Worm (Caenorhabditis elegans) whole organism, L2 larva: ENCODE measurements around the gene cra-1.

ENCODE experiments used
- C34F6.9 ChIP-seq: fragments of 150-350 bp; optimal IDR thresholded peaks from 2 replicates; lab custom pipeline; 2014; ENCODE audit warnings: missing biosample characterization, missing genetic modification characterization
- F13H6.1 ChIP-seq: sonication (generic microtip); optimal IDR thresholded peaks from 2 replicates; lab custom pipeline; 2016; ENCODE audit warnings: missing genetic modification characterization, missing compliant biosample characterization
- R02D3.7 ChIP-seq: fragments of 150-350 bp; optimal IDR thresholded peaks from 2 replicates; lab custom pipeline; 2014; ENCODE audit warnings: missing biosample characterization, missing genetic modification characterization
- Y55F3AM.14 ChIP-seq: fragments of 200-800 bp; sonication (Bioruptor generic); optimal IDR thresholded peaks from 2 replicates; lab custom pipeline; 2018; ENCODE audit warnings: mild to moderate bottlenecking, missing genetic modification characterization, missing compliant biosample characterization
- ZK546.5 ChIP-seq: sonication (generic microtip); optimal IDR thresholded peaks from 2 replicates; lab custom pipeline; 2017; ENCODE audit warnings: missing biosample characterization, missing genetic modification characterization
- alr-1 ChIP-seq: fragments of 150-350 bp; optimal IDR thresholded peaks from 2 replicates; lab custom pipeline; 2014; ENCODE audit warnings: missing biosample characterization, missing genetic modification characterization
- aly-2 ChIP-seq: fragments of 150-350 bp; optimal IDR thresholded peaks from 2 replicates; lab custom pipeline; 2014; ENCODE audit warnings: missing biosample characterization, missing genetic modification characterization
- ama-1 ChIP-seq: fragments of 150-350 bp; optimal IDR thresholded peaks from 2 replicates; lab custom pipeline; 2018; ENCODE audit warnings: inconsistent platforms
- blmp-1 ChIP-seq: sonication (generic microtip); optimal IDR thresholded peaks from 2 replicates; lab custom pipeline; 2017; ENCODE audit warnings: missing genetic modification characterization, mild to moderate bottlenecking, missing compliant biosample characterization, antibody characterized with exemption, moderate library complexity; ENCODE audit not compliant: insufficient read depth
- ceh-16 ChIP-seq: fragments of 150-350 bp; optimal IDR thresholded peaks from 2 replicates; lab custom pipeline; 2014; ENCODE audit warnings: missing biosample characterization, missing genetic modification characterization
- ceh-82 ChIP-seq: fragments of 150-350 bp; optimal IDR thresholded peaks from 2 replicates; lab custom pipeline; 2014; ENCODE audit warnings: missing biosample characterization, missing genetic modification characterization
- crh-2 ChIP-seq: sonication (generic microtip); optimal IDR thresholded peaks from 2 replicates; lab custom pipeline; 2017; ENCODE audit warnings: missing biosample characterization, missing genetic modification characterization
- dmd-4 ChIP-seq: sonication (generic microtip); optimal IDR thresholded peaks from 2 replicates; lab custom pipeline; 2017; ENCODE audit warnings: missing biosample characterization, missing genetic modification characterization
- egl-27 ChIP-seq: sonication (generic microtip); optimal IDR thresholded peaks from 3 replicates; lab custom pipeline; 2017; ENCODE audit warnings: missing biosample characterization, missing genetic modification reagents, missing genetic modification characterization
- elt-1 ChIP-seq: fragments of 150-350 bp; optimal IDR thresholded peaks from 2 replicates; lab custom pipeline; 2014; ENCODE audit warnings: missing biosample characterization, missing genetic modification characterization
- elt-3 ChIP-seq: sonication (generic microtip); optimal IDR thresholded peaks from 2 replicates; lab custom pipeline; 2017; ENCODE audit warnings: missing biosample characterization, missing genetic modification characterization
- fos-1 ChIP-seq: fragments of 150-350 bp; optimal IDR thresholded peaks from 2 replicates; lab custom pipeline; 2014; ENCODE audit warnings: missing biosample characterization, missing genetic modification characterization
- gmeb-1 ChIP-seq: fragments of 150-350 bp; optimal IDR thresholded peaks from 2 replicates; lab custom pipeline; 2014; ENCODE audit warnings: missing biosample characterization, missing genetic modification characterization
- lin-11 ChIP-seq: fragments of 150-350 bp; sonication (generic microtip); optimal IDR thresholded peaks from 2 replicates; lab custom pipeline; 2014; ENCODE audit warnings: missing biosample characterization, missing genetic modification characterization, inconsistent platforms, mixed read lengths
- lin-13 ChIP-seq: fragments of 150-350 bp; optimal IDR thresholded peaks from 2 replicates; lab custom pipeline; 2014; ENCODE audit warnings: missing biosample characterization, missing genetic modification reagents, missing genetic modification characterization
- lin-39 ChIP-seq: fragments of 150-350 bp; optimal IDR thresholded peaks from 2 replicates; lab custom pipeline; 2014; ENCODE audit warnings: missing biosample characterization, missing genetic modification reagents, missing genetic modification characterization
- lsy-2 ChIP-seq, 2 experiments: fragments of 150-350 bp in 1 of 2; sonication (generic microtip) in 1 of 2; optimal IDR thresholded peaks; 2 replicates each; lab custom pipeline; 2014 to 2017; ENCODE audit warnings: missing biosample characterization in 2 of 2, missing genetic modification characterization in 2 of 2
- mab-5 ChIP-seq: fragments of 150-350 bp; optimal IDR thresholded peaks from 2 replicates; lab custom pipeline; 2014; ENCODE audit warnings: missing biosample characterization, missing genetic modification characterization
- mbf-1 ChIP-seq: sonication (generic microtip); optimal IDR thresholded peaks from 2 replicates; lab custom pipeline; 2017; ENCODE audit warnings: missing biosample characterization, missing genetic modification characterization
- mdl-1 ChIP-seq, 2 experiments: fragments of 150-350 bp in 1 of 2; sonication (generic microtip) in 1 of 2; optimal IDR thresholded peaks; 2 replicates each; lab custom pipeline; 2017; ENCODE audit warnings: missing biosample characterization in 2 of 2, missing genetic modification characterization in 2 of 2
- nhr-10 ChIP-seq: sonication (generic microtip); optimal IDR thresholded peaks from 2 replicates; lab custom pipeline; 2017; ENCODE audit warnings: missing biosample characterization, missing genetic modification characterization
- nhr-11 ChIP-seq: fragments of 150-350 bp; optimal IDR thresholded peaks from 2 replicates; lab custom pipeline; 2014; ENCODE audit warnings: missing biosample characterization, missing genetic modification characterization
- nhr-12 ChIP-seq: fragments of 150-350 bp; optimal IDR thresholded peaks from 2 replicates; lab custom pipeline; 2014; ENCODE audit warnings: missing biosample characterization, missing genetic modification characterization
- nhr-129 ChIP-seq: fragments of 150-350 bp; optimal IDR thresholded peaks from 2 replicates; lab custom pipeline; 2014; ENCODE audit warnings: missing biosample characterization, missing genetic modification characterization
- nhr-21 ChIP-seq: fragments of 150-350 bp; optimal IDR thresholded peaks from 2 replicates; lab custom pipeline; 2014; ENCODE audit warnings: missing biosample characterization, missing genetic modification characterization
- nhr-23 ChIP-seq: fragments of 150-350 bp; optimal IDR thresholded peaks from 2 replicates; lab custom pipeline; 2014; ENCODE audit warnings: missing biosample characterization, missing genetic modification reagents, missing genetic modification characterization
- nhr-237 ChIP-seq: fragments of 150-350 bp; optimal IDR thresholded peaks from 2 replicates; lab custom pipeline; 2014; ENCODE audit warnings: missing biosample characterization, missing genetic modification characterization
- nhr-25 ChIP-seq: fragments of 150-350 bp; sonication (generic microtip); optimal IDR thresholded peaks from 3 replicates; lab custom pipeline; 2014; ENCODE audit warnings: missing biosample characterization, missing genetic modification characterization
- nhr-6 ChIP-seq: fragments of 150-350 bp; optimal IDR thresholded peaks from 2 replicates; lab custom pipeline; 2014; ENCODE audit warnings: missing biosample characterization, missing genetic modification characterization
- nhr-77 ChIP-seq: fragments of 150-350 bp; optimal IDR thresholded peaks from 2 replicates; lab custom pipeline; 2014; ENCODE audit warnings: missing biosample characterization, missing genetic modification characterization
- peb-1 ChIP-seq: fragments of 150-350 bp; optimal IDR thresholded peaks from 2 replicates; lab custom pipeline; 2014; ENCODE audit warnings: missing biosample characterization, missing genetic modification characterization
- sem-4 ChIP-seq: fragments of 150-350 bp; optimal IDR thresholded peaks from 2 replicates; lab custom pipeline; 2014; ENCODE audit warnings: missing biosample characterization, missing genetic modification reagents, missing genetic modification characterization
- skn-1 ChIP-seq: sonication (generic microtip); optimal IDR thresholded peaks from 2 replicates; lab custom pipeline; 2017; ENCODE audit warnings: missing biosample characterization, missing genetic modification characterization
- sma-3 ChIP-seq: sonication (generic microtip); optimal IDR thresholded peaks from 2 replicates; lab custom pipeline; 2016; ENCODE audit warnings: missing genetic modification reagents, missing genetic modification characterization, missing compliant biosample characterization
- sma-9 ChIP-seq, 2 experiments: fragments of 150-350 bp in 1 of 2; sonication (generic microtip) in 1 of 2; optimal IDR thresholded peaks; 2 replicates each; lab custom pipeline; 2014 to 2016; ENCODE audit warnings: missing genetic modification characterization in 2 of 2, mild to moderate bottlenecking in 1 of 2, missing biosample characterization in 1 of 2, missing compliant biosample characterization in 1 of 2, missing genetic modification reagents in 1 of 2, moderate library complexity in 1 of 2
- snpc-4 ChIP-seq: fragments of 150-350 bp; optimal IDR thresholded peaks from 2 replicates; lab custom pipeline; 2014; ENCODE audit warnings: missing biosample characterization, missing genetic modification characterization
- unc-39 ChIP-seq: fragments of 150-350 bp; optimal IDR thresholded peaks from 2 replicates; lab custom pipeline; 2014; ENCODE audit warnings: missing biosample characterization, missing genetic modification characterization
- unc-55 ChIP-seq: fragments of 150-350 bp; sonication (generic microtip); optimal IDR thresholded peaks from 3 replicates; lab custom pipeline; 2014; ENCODE audit warnings: missing biosample characterization, missing genetic modification reagents, missing genetic modification characterization
- zag-1 ChIP-seq: fragments of 150-350 bp; optimal IDR thresholded peaks from 2 replicates; lab custom pipeline; 2014; ENCODE audit warnings: missing biosample characterization, missing genetic modification characterization
- ztf-1 ChIP-seq: fragments of 200-800 bp; sonication (Bioruptor generic); conservative IDR thresholded peaks from 2 replicates; pipeline ENCODE4 v1.3.6; 2022; ENCODE audit warnings: missing genetic modification characterization, missing compliant biosample characterization
- ztf-11 ChIP-seq: sonication (generic microtip); optimal IDR thresholded peaks from 2 replicates; lab custom pipeline; 2017; ENCODE audit warnings: missing biosample characterization, missing genetic modification characterization
- ztf-4 ChIP-seq: fragments of 150-350 bp; optimal IDR thresholded peaks from 2 replicates; lab custom pipeline; 2014; ENCODE audit warnings: missing biosample characterization, missing genetic modification characterization

The cra-1 gene

ce11 chrIII:6898518-6898917 lies 29.3 kb upstream of the cra-1 start:
- TF ChIP-seq unc-55 (GFP tag; lab: Kevin White, UChicago) = no peak
- TF ChIP-seq peb-1 (tag; lab: Kevin White, UChicago) = no peak
- TF ChIP-seq skn-1 (tag; lab: Kevin White, UChicago) = no peak
- TF ChIP-seq aly-2 (tag; lab: Kevin White, UChicago) = no peak
- TF ChIP-seq sem-4 (tag; lab: Kevin White, UChicago) = no peak
- no peak for TF ChIP-seq nhr-12 (tag; lab: Kevin White, UChicago)
- no peak for TF ChIP-seq mdl-1 (tag; optimal IDR thresholded peaks at IDR 0.05; lab: Kevin White, UChicago)
- TF ChIP-seq sma-3 (GFP tag; lab: Kevin White, UChicago) = peak; percentile 76
- TF ChIP-seq zag-1 = no peak
- no peak for TF ChIP-seq mbf-1
- TF ChIP-seq ama-1 (lab: Kevin White, UChicago) = peak; percentile 20
- TF ChIP-seq egl-27 = no peak
- peak; percentile 38 for TF ChIP-seq nhr-25 (tag; lab: Kevin White, UChicago)
- peak; percentile 67 for TF ChIP-seq crh-2 (tag; lab: Kevin White, UChicago)
- TF ChIP-seq nhr-237 (tag; lab: Kevin White, UChicago) = no peak
- TF ChIP-seq snpc-4 (tag; lab: Kevin White, UChicago) = no peak
- TF ChIP-seq nhr-11 (tag; lab: Kevin White, UChicago) = no peak
- no peak for TF ChIP-seq ceh-16
- peak; percentile 57 for TF ChIP-seq gmeb-1 (tag; lab: Kevin White, UChicago)
- TF ChIP-seq lsy-2 (tag; optimal IDR thresholded peaks at IDR 0.05; lab: Kevin White, UChicago) = peak in 1 of 2 experiments; percentile 68
- TF ChIP-seq nhr-21 = peak; percentile 79
- no peak for TF ChIP-seq nhr-10
- TF ChIP-seq F13H6.1 (tag; lab: Kevin White, UChicago) = peak; percentile 47
- no peak for TF ChIP-seq ztf-4 (tag; lab: Kevin White, UChicago)
- TF ChIP-seq nhr-23 (tag; lab: Kevin White, UChicago) = no peak
- peak; percentile 41 for TF ChIP-seq C34F6.9 (tag; lab: Kevin White, UChicago)
- no peak for TF ChIP-seq mab-5 (tag; lab: Kevin White, UChicago)
- no peak for TF ChIP-seq fos-1
- TF ChIP-seq R02D3.7 (tag; lab: Kevin White, UChicago) = no peak
- no peak for TF ChIP-seq elt-1 (tag; lab: Kevin White, UChicago)
- no peak for TF ChIP-seq lin-13 (GFP tag; lab: Kevin White, UChicago)
- no peak for TF ChIP-seq Y55F3AM.14
- TF ChIP-seq blmp-1 (tag; lab: Kevin White, UChicago) = no peak
- TF ChIP-seq ZK546.5 (tag; lab: Kevin White, UChicago) = no peak
- no peak for TF ChIP-seq ztf-11
- peak; percentile 91 for TF ChIP-seq sma-9 (GFP tag; optimal IDR thresholded peaks at IDR 0.05; lab: Kevin White, UChicago)
- no peak for TF ChIP-seq sma-9 (tag; optimal IDR thresholded peaks at IDR 0.05; lab: Kevin White, UChicago)
- TF ChIP-seq nhr-129 (tag; lab: Kevin White, UChicago) = peak; percentile 67
- no peak for TF ChIP-seq ceh-82 (tag; lab: Kevin White, UChicago)

DNA sequence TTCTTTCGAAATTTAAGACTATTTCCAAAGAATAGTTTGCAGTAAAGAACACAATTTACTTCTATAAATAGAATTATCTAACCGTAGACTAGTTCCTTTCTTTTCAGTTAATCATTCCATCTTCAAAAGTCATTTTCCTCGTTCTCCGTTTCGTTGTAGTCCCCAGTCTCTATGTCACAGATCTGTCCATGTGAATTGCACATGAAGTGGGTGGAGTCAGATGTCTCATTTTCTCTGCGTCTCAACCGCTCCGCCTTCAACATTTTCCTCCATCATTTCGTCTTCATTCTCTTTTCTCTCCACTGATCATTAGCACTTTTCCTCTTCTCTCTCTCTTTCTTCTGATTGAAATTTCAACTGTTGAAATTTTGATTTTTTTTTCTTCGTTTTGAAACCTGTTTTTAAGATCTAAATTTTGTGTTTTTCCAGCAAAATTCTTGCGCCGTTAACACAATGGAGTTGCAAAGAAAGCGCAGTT lies 28.4 kb upstream of the cra-1 start, which contains the start of gene T07E3.4:
TSS of gene T07E3.4 (plus strand) at position 428 of the 478 bp plus-strand sequence.
- TF ChIP-seq nhr-6 (peak; percentile 87), elt-3 (no peak), lsy-2 (tag; optimal IDR thresholded peaks at IDR 0.05; lab: Kevin White, UChicago) (peak; percentile 40 to 86), skn-1 (tag; lab: Kevin White, UChicago) (no peak), sem-4 (tag; lab: Kevin White, UChicago) (peak; percentile 79), sma-3 (GFP tag; lab: Kevin White, UChicago) (peak; percentile 95), ZK546.5 (tag; lab: Kevin White, UChicago) (no peak), egl-27 (peak; percentile 96), R02D3.7 (tag; lab: Kevin White, UChicago) (no peak), dmd-4 (tag; lab: Kevin White, UChicago) (no peak), C34F6.9 (tag; lab: Kevin White, UChicago) (peak; percentile 94), ztf-1 (no peak), peb-1 (tag; lab: Kevin White, UChicago) (no peak), mdl-1 (tag; optimal IDR thresholded peaks at IDR 0.05; lab: Kevin White, UChicago) (no peak), zag-1 (no peak), Y55F3AM.14 (no peak), ztf-11 (no peak), mab-5 (tag; lab: Kevin White, UChicago) (peak; percentile 21), elt-1 (tag; lab: Kevin White, UChicago) (no peak), nhr-77 (tag; lab: Kevin White, UChicago) (no peak), snpc-4 (tag; lab: Kevin White, UChicago) (no peak), alr-1 (tag; lab: Kevin White, UChicago) (no peak), lin-11 (tag; lab: Kevin White, UChicago) (no peak), nhr-10 (no peak), fos-1 (peak; percentile 58), ceh-16 (no peak), unc-55 (GFP tag; lab: Kevin White, UChicago) (peak; percentile 61), lin-13 (GFP tag; lab: Kevin White, UChicago) (peak; percentile 47), nhr-21 (peak; percentile 90), ceh-82 (tag; lab: Kevin White, UChicago) (no peak), gmeb-1 (tag; lab: Kevin White, UChicago) (peak; percentile 68), unc-39 (tag; lab: Kevin White, UChicago) (no peak), nhr-11 (tag; lab: Kevin White, UChicago) (no peak), crh-2 (tag; lab: Kevin White, UChicago) (peak; percentile 91), nhr-25 (tag; lab: Kevin White, UChicago) (peak; percentile 90), aly-2 (tag; lab: Kevin White, UChicago) (no peak), sma-9 (GFP tag; optimal IDR thresholded peaks at IDR 0.05; lab: Kevin White, UChicago) (peak; percentile 98), sma-9 (tag; optimal IDR thresholded peaks at IDR 0.05; lab: Kevin White, UChicago) (no peak), mbf-1 (no peak), lin-39 (peak; percentile 27), nhr-237 (tag; lab: Kevin White, UChicago) (no peak)
